Worm (Caenorhabditis elegans) whole organism, mixed stage, embryonic: ENCODE results near the gene ptl-1.

Experiments
- bed-3 ChIP-seq: fragments of 200-800 bp; sonication (Bioruptor generic); optimal IDR thresholded peaks from 3 replicates; lab custom pipeline; 2018; ENCODE audit warnings: mild to moderate bottlenecking, missing genetic modification characterization, moderate library complexity, missing compliant biosample characterization
- blmp-1 ChIP-seq: fragments of 150-350 bp; optimal IDR thresholded peaks from 2 replicates; lab custom pipeline; 2014; ENCODE audit warnings: missing biosample characterization, missing genetic modification characterization
- ceh-43 ChIP-seq: fragments of 200-800 bp; sonication (Bioruptor generic); optimal IDR thresholded peaks from 2 replicates; lab custom pipeline; 2018; ENCODE audit warnings: mild to moderate bottlenecking, missing genetic modification characterization, moderate library complexity, missing compliant biosample characterization
- ceh-83 ChIP-seq: fragments of 200-800 bp; sonication (Bioruptor generic); optimal IDR thresholded peaks from 2 replicates; lab custom pipeline; 2018; ENCODE audit warnings: mild to moderate bottlenecking, missing genetic modification characterization, missing compliant biosample characterization
- ces-1 ChIP-seq: fragments of 150-350 bp; optimal IDR thresholded peaks from 2 replicates; lab custom pipeline; 2014; ENCODE audit warnings: missing biosample characterization, missing genetic modification reagents, missing genetic modification characterization
- cnd-1 ChIP-seq: fragments of 200-800 bp; sonication (Bioruptor generic); optimal IDR thresholded peaks from 2 replicates; lab custom pipeline; 2018; ENCODE audit warnings: mild to moderate bottlenecking, missing genetic modification characterization, missing compliant biosample characterization
- drap-1 ChIP-seq: fragments of 200-800 bp; sonication (Bioruptor generic); optimal IDR thresholded peaks from 3 replicates; lab custom pipeline; 2018; ENCODE audit warnings: mild to moderate bottlenecking, missing genetic modification characterization, missing compliant biosample characterization
- elt-1 ChIP-seq: sonication (generic microtip); optimal IDR thresholded peaks from 2 replicates; lab custom pipeline; 2017; ENCODE audit warnings: missing genetic modification characterization, mild to moderate bottlenecking, missing compliant biosample characterization, antibody characterized with exemption, moderate library complexity, borderline replicate concordance; ENCODE audit not compliant: insufficient read depth
- elt-3 ChIP-seq: fragments of 150-350 bp; optimal IDR thresholded peaks from 2 replicates; lab custom pipeline; 2014; ENCODE audit warnings: missing biosample characterization, missing genetic modification characterization
- flh-1 ChIP-seq: fragments of 200-800 bp; sonication (Bioruptor generic); optimal IDR thresholded peaks from 2 replicates; lab custom pipeline; 2018; ENCODE audit warnings: mild to moderate bottlenecking, missing genetic modification characterization, moderate library complexity, missing compliant biosample characterization
- ham-2 ChIP-seq: fragments of 200-800 bp; sonication (Bioruptor generic); optimal IDR thresholded peaks from 2 replicates; lab custom pipeline; 2018; ENCODE audit warnings: mild to moderate bottlenecking, missing genetic modification characterization, missing compliant biosample characterization
- lin-13 ChIP-seq: fragments of 150-350 bp; optimal IDR thresholded peaks from 2 replicates; lab custom pipeline; 2014; ENCODE audit warnings: missing biosample characterization, missing genetic modification characterization
- lin-32 ChIP-seq: fragments of 200-800 bp; sonication (Bioruptor generic); optimal IDR thresholded peaks from 2 replicates; lab custom pipeline; 2018; ENCODE audit warnings: mild to moderate bottlenecking, missing genetic modification characterization, missing compliant biosample characterization
- lsy-2 ChIP-seq: fragments of 150-350 bp; optimal IDR thresholded peaks from 2 replicates; lab custom pipeline; 2014; ENCODE audit warnings: missing biosample characterization, missing genetic modification characterization
- mab-5 ChIP-seq: fragments of 150-350 bp; optimal IDR thresholded peaks from 2 replicates; lab custom pipeline; 2014; ENCODE audit warnings: missing biosample characterization, missing genetic modification characterization
- mls-2 ChIP-seq: sonication (generic microtip); optimal IDR thresholded peaks from 2 replicates; lab custom pipeline; 2016; ENCODE audit warnings: mild to moderate bottlenecking, missing genetic modification characterization, moderate library complexity, missing compliant biosample characterization
- nhr-12 ChIP-seq: fragments of 150-350 bp; optimal IDR thresholded peaks from 2 replicates; lab custom pipeline; 2014; ENCODE audit warnings: missing biosample characterization, missing genetic modification characterization
- nhr-2 ChIP-seq: fragments of 150-350 bp; optimal IDR thresholded peaks from 2 replicates; lab custom pipeline; 2014; ENCODE audit warnings: missing biosample characterization, missing genetic modification characterization
- nhr-237 ChIP-seq: fragments of 150-350 bp; optimal IDR thresholded peaks from 2 replicates; lab custom pipeline; 2014; ENCODE audit warnings: missing biosample characterization, missing genetic modification characterization
- nhr-28 ChIP-seq: fragments of 150-350 bp; optimal IDR thresholded peaks from 2 replicates; lab custom pipeline; 2014; ENCODE audit warnings: missing biosample characterization, missing genetic modification characterization
- nhr-76 ChIP-seq: sonication (generic microtip); optimal IDR thresholded peaks from 2 replicates; lab custom pipeline; 2017; ENCODE audit warnings: missing biosample characterization, missing genetic modification characterization
- pha-4 ChIP-seq: fragments of 150-350 bp; optimal IDR thresholded peaks from 2 replicates; lab custom pipeline; 2018; ENCODE audit warnings: missing biosample characterization, missing genetic modification reagents, missing genetic modification characterization
- sem-2 ChIP-seq: fragments of 200-800 bp; sonication (Bioruptor generic); optimal IDR thresholded peaks from 2 replicates; lab custom pipeline; 2018; ENCODE audit warnings: mild to moderate bottlenecking, missing genetic modification characterization, missing compliant biosample characterization
- snpc-4 ChIP-seq: fragments of 150-350 bp; optimal IDR thresholded peaks from 2 replicates; lab custom pipeline; 2014; ENCODE audit warnings: missing biosample characterization, missing genetic modification characterization
- sptf-1 ChIP-seq: sonication (generic microtip); optimal IDR thresholded peaks from 2 replicates; lab custom pipeline; 2017; ENCODE audit warnings: mild to moderate bottlenecking, missing genetic modification characterization, moderate library complexity, missing compliant biosample characterization
- tbx-8 ChIP-seq: fragments of 200-800 bp; sonication (Bioruptor generic); optimal IDR thresholded peaks from 2 replicates; lab custom pipeline; 2018; ENCODE audit warnings: mild to moderate bottlenecking, missing genetic modification characterization, moderate library complexity, missing compliant biosample characterization
- unc-120 ChIP-seq: sonication (generic microtip); optimal IDR thresholded peaks from 2 replicates; lab custom pipeline; 2017; ENCODE audit warnings: missing genetic modification characterization, missing compliant biosample characterization; ENCODE audit not compliant: poor library complexity, severe bottlenecking
- unc-39 ChIP-seq: fragments of 150-350 bp; optimal IDR thresholded peaks from 2 replicates; lab custom pipeline; 2014; ENCODE audit warnings: missing biosample characterization, missing genetic modification characterization
- unc-62 ChIP-seq: fragments of 150-350 bp; optimal IDR thresholded peaks from 2 replicates; lab custom pipeline; 2014; ENCODE audit warnings: missing biosample characterization, missing genetic modification reagents, missing genetic modification characterization
- zip-8 ChIP-seq: fragments of 150-350 bp; optimal IDR thresholded peaks from 2 replicates; lab custom pipeline; 2014; ENCODE audit warnings: missing biosample characterization, missing genetic modification characterization
- ztf-11 ChIP-seq: fragments of 150-350 bp; optimal IDR thresholded peaks from 2 replicates; lab custom pipeline; 2014; ENCODE audit warnings: missing biosample characterization, missing genetic modification characterization

Gene ptl-1

ce11 chrIII:757981-758380 lies 7.0 kb upstream of the ptl-1 start, which contains the start of gene T17H7.7:
Gene T17H7.7, minus strand, starts transcription at chrIII:758081.
- no peak for TF ChIP-seq mab-5 (tag; lab: Kevin White, UChicago)
- TF ChIP-seq unc-39 (tag; lab: Kevin White, UChicago): no peak
- no peak for TF ChIP-seq ceh-83 (GFP tag; lab: Kevin White, UChicago)
- no peak for TF ChIP-seq snpc-4 (tag; lab: Kevin White, UChicago)
- no peak for TF ChIP-seq blmp-1
- TF ChIP-seq elt-3: no peak
- TF ChIP-seq tbx-8 (GFP tag; lab: Kevin White, UChicago): no peak
- TF ChIP-seq nhr-237 (tag; lab: Kevin White, UChicago): no peak
- no peak for TF ChIP-seq elt-1 (tag; lab: Kevin White, UChicago)
- TF ChIP-seq flh-1 (GFP tag; lab: Kevin White, UChicago): no peak
- no peak for TF ChIP-seq pha-4 (tag; lab: Kevin White, UChicago)
- no peak for TF ChIP-seq sptf-1 (tag; lab: Kevin White, UChicago)
- TF ChIP-seq, all 35 proteins: peak for 0

DNA sequence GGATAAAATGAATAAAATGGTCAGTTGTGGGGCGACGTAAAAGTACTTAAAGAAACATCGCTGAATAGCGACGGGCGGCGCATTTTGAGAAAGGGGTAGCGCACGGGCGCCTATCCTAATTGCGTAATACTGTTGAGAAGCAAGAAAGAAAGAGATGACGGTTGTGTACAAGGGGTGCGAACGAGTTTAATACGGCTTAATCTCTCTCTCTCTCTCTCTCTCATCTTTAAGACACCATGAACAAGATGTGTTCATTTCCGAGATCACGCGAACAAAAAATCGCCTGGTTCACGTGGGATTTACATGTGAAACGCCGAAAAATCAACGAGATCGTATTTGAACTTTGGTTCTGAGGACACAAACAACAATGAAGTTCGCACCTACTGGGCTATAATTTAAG lies 5.3 kb upstream of the ptl-1 start:
- TF ChIP-seq drap-1 (GFP tag; lab: Kevin White, UChicago): no peak
- TF ChIP-seq lsy-2 (tag; lab: Kevin White, UChicago): no peak
- TF ChIP-seq zip-8 (tag; lab: Kevin White, UChicago): no peak
- TF ChIP-seq lin-13: no peak
- TF ChIP-seq blmp-1: no peak
- TF ChIP-seq snpc-4 (tag; lab: Kevin White, UChicago): no peak
- no peak for TF ChIP-seq nhr-12 (tag; lab: Kevin White, UChicago)
- no peak for TF ChIP-seq pha-4 (tag; lab: Kevin White, UChicago)
- TF ChIP-seq mls-2 (tag; lab: Kevin White, UChicago): no peak
- no peak for TF ChIP-seq ceh-83 (GFP tag; lab: Kevin White, UChicago)
- TF ChIP-seq ham-2 (GFP tag; lab: Kevin White, UChicago): no peak
- no peak for TF ChIP-seq cnd-1
- no peak for TF ChIP-seq lin-32 (GFP tag; lab: Kevin White, UChicago)
- no peak for TF ChIP-seq nhr-28 (tag; lab: Kevin White, UChicago)
- TF ChIP-seq unc-62 (GFP tag; lab: Kevin White, UChicago): no peak
- TF ChIP-seq unc-120 (tag; lab: Kevin White, UChicago): no peak

DNA sequence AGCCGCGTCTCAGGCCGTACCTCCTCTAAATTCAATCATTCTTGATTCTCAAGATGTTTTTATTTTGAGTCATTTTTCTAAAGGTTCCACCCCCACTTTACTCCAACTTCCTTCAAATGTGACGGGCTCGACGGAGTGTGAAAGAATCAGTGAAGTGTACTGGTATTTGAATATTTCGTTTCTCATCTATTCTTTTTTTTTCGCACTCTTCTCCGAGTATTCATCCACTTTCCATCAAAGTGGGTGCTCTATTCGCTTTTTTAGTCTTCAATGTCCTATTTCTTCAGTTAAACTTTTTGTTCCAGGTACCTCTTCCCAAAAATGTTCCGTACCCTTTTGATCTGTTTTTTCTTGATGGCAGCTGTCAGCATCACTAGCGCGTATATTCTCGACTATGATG lies 3.5 kb upstream of the ptl-1 start, which contains the start of gene nlp-52:
Gene nlp-52, plus strand, starts transcription at position 301 of the 400 bp plus-strand sequence.
- no peak for TF ChIP-seq ztf-11
- no peak for TF ChIP-seq unc-62 (GFP tag; lab: Kevin White, UChicago)
- TF ChIP-seq zip-8 (tag; lab: Kevin White, UChicago): no peak
- TF ChIP-seq pha-4 (tag; lab: Kevin White, UChicago): no peak
- no peak for TF ChIP-seq lsy-2 (tag; lab: Kevin White, UChicago)
- no peak for TF ChIP-seq cnd-1
- no peak for TF ChIP-seq bed-3 (GFP tag; lab: Kevin White, UChicago)
- TF ChIP-seq elt-1 (tag; lab: Kevin White, UChicago): no peak
- TF ChIP-seq blmp-1: no peak
- TF ChIP-seq unc-39 (tag; lab: Kevin White, UChicago): no peak
- TF ChIP-seq lin-32 (GFP tag; lab: Kevin White, UChicago): no peak

DNA sequence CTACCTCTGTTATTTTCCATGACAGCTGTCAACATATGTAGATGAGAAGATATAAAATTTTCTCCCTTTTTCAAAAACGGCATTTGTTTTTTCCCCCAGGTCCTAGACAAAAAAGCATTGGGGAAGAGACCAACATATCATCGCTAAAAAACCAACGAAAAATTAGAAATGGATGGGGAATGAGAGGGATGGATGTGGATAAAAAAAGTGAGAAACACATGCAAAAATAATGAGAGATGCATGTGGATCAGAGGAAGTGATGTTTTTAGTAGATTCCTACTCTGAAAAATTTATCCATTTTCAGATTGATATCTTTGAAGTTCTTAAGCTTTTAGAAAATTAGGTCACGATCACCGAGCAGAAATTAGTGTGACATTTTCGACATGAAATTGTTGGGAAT lies 2.5 kb upstream of the ptl-1 start:
- TF ChIP-seq nhr-76 (no peak), tbx-8 (GFP tag; lab: Kevin White, UChicago) (no peak), lin-32 (GFP tag; lab: Kevin White, UChicago) (no peak), snpc-4 (tag; lab: Kevin White, UChicago) (no peak), drap-1 (GFP tag; lab: Kevin White, UChicago) (no peak), sptf-1 (tag; lab: Kevin White, UChicago) (no peak), unc-120 (tag; lab: Kevin White, UChicago) (no peak), unc-62 (GFP tag; lab: Kevin White, UChicago) (no peak), cnd-1 (no peak), pha-4 (tag; lab: Kevin White, UChicago) (no peak), nhr-12 (tag; lab: Kevin White, UChicago) (no peak), ces-1 (GFP tag; lab: Kevin White, UChicago) (no peak), sem-2 (no peak), bed-3 (GFP tag; lab: Kevin White, UChicago) (no peak), nhr-237 (tag; lab: Kevin White, UChicago) (no peak), nhr-2 (tag; lab: Kevin White, UChicago) (no peak), ztf-11 (no peak), ceh-43 (GFP tag; lab: Kevin White, UChicago) (no peak)
